Fruit fly (Drosophila melanogaster): ENCODE measurements around the gene CG1958.
A peak's percentile ranks its signal among the peaks of the same experiment; 100 is the strongest.

Gene CG1958

DNA sequence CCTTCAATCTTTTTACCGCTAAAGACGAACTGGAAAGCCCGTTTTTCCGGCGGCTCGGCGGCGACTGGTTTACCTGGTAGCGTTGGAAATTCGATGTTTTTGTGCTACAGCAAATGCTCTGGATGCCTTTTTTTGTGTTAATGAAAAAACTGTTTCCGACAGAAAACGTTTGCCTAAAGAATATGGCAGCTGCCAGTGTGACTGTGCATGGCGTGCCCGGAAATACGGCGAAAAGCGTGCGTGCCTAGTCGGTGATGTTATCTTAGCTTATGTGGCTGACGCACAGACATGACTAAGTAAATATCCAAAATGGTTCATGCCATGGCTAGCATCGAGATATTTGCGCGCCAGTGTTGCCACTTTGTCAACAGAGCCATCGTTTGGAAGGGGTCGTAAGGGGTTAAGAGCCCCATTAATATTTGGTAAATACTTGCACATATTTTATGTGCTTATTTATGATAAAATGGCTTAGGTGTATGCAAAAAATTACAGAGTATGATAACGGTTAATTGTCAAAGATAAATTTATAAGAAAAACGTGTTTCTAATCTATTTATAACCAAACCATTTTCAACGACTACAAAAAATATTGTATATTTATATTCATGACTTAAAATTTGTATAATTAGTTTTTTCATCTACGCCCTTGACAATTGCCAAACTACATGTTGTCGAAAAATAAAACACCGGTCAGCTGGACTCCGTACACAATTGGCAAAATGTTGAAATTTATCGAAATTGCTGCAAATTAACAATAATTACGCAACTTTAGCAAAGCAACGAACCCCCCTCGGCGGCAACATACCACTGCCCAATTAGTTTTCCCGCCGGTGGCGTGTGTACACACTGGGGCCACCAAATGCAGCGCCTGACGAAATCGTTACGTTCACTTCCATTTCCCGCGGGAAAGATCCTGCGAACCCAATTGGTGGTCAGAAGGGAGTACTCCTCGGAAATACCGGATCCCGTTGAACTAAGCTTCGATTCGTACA is 19.6 kb downstream of the CG1958 start, which contains the start of gene CG2059 (continued):
- TF ChIP-seq Ptx1 (GFP tag; IDR thresholded peaks at IDR 0.05) (peak; percentile 47), CG7928 (GFP tag; optimal IDR thresholded peaks at IDR 0.05) (peak; percentile 53), vvl (GFP tag; IDR thresholded peaks at IDR 0.05) (peak; percentile 72), pfk (GFP tag; optimal IDR thresholded peaks at IDR 0.05) (peak; percentile 23), ap (GFP tag; IDR thresholded peaks at IDR 0.05) (0 out of 2 replicates have a peak, but pooled peaks have one; percentile 18), amos (GFP tag; IDR thresholded peaks at IDR 0.05; ENCODE audit: partially characterized antibody) (peak; percentile 66), grn (GFP tag; optimal IDR thresholded peaks at IDR 0.05) (peak; percentile 1), CG10959 (GFP tag; IDR thresholded peaks at IDR 0.05) (peak; percentile 53; the same call in 1 of the 2 replicates), CG13894 (tag; optimal IDR thresholded peaks at IDR 0.05) (peak; percentile 57), Ets65A (GFP tag) (peak; percentile 98), Trl (optimal IDR thresholded peaks at IDR 0.05) (no peak), Trl (GFP tag; optimal IDR thresholded peaks at IDR 0.05) (peak; percentile 52), CG4730 (GFP tag; IDR thresholded peaks at IDR 0.05) (0 out of 2 replicates have a peak, but pooled peaks have one; percentile 8), CG11398 (GFP tag; optimal IDR thresholded peaks at IDR 0.05) (peak; percentile 61), CG18262 (tag; optimal IDR thresholded peaks at IDR 0.05) (peak; percentile 44), fd102C (GFP tag; optimal IDR thresholded peaks at IDR 0.05) (peak; percentile 26), CG12155 (GFP tag; optimal IDR thresholded peaks at IDR 0.05) (peak; percentile 57), Camta (GFP tag; optimal IDR thresholded peaks at IDR 0.05) (no peak), wek (GFP tag; optimal IDR thresholded peaks at IDR 0.05) (no peak), mld (GFP tag; IDR thresholded peaks at IDR 0.05; ENCODE audit: partially characterized antibody) (no peak), CG14050 (GFP tag; IDR thresholded peaks at IDR 0.05) (no peak), CG7556 (GFP tag; optimal IDR thresholded peaks at IDR 0.05) (peak; percentile 47), Dek (tag; optimal IDR thresholded peaks at IDR 0.05) (peak; percentile 20), Elba2 (GFP tag; optimal IDR thresholded peaks at IDR 0.05) (peak; percentile 84), Stat92E (GFP tag; optimal IDR thresholded peaks at IDR 0.05) (peak in 1 of 3 experiments; percentile 26), otp (GFP tag; IDR thresholded peaks at IDR 0.05) (0 out of 3 replicates have a peak, but pooled peaks have one; percentile 42), ash1 (GFP tag; optimal IDR thresholded peaks at IDR 0.05) (peak; percentile 23), toy (GFP tag; IDR thresholded peaks at IDR 0.05) (no peak), CG8478 (optimal IDR thresholded peaks at IDR 0.05) (no peak), al (GFP tag; IDR thresholded peaks at IDR 0.05) (peak; percentile 6; the same call in 1 of the 2 replicates), CG15479 (GFP tag; optimal IDR thresholded peaks at IDR 0.05) (peak; percentile 75), Meics (GFP tag; optimal IDR thresholded peaks at IDR 0.05) (peak; percentile 38), ssp (GFP tag; IDR thresholded peaks at IDR 0.05) (peak; percentile 53), CG10431 (GFP tag; optimal IDR thresholded peaks at IDR 0.05) (no peak), fd96Cb (tag; optimal IDR thresholded peaks at IDR 0.05) (no peak), abd-A (tag; optimal IDR thresholded peaks at IDR 0.05) (peak; percentile 54), org-1 (GFP tag; optimal IDR thresholded peaks at IDR 0.05) (peak; percentile 3), bab2 (GFP tag; optimal IDR thresholded peaks at IDR 0.05) (peak; percentile 56), CG7987 (GFP tag; optimal IDR thresholded peaks at IDR 0.05) (peak; percentile 51), Mad (GFP tag; optimal IDR thresholded peaks at IDR 0.05) (peak; percentile 64)

All from whole organism, embryonic.